Fruit fly (Drosophila melanogaster): Measurements from ENCODE around the gene MtnC.
A peak's percentile ranks its signal among the peaks of the same experiment; 100 is the strongest.

Gene MtnC

DNA sequence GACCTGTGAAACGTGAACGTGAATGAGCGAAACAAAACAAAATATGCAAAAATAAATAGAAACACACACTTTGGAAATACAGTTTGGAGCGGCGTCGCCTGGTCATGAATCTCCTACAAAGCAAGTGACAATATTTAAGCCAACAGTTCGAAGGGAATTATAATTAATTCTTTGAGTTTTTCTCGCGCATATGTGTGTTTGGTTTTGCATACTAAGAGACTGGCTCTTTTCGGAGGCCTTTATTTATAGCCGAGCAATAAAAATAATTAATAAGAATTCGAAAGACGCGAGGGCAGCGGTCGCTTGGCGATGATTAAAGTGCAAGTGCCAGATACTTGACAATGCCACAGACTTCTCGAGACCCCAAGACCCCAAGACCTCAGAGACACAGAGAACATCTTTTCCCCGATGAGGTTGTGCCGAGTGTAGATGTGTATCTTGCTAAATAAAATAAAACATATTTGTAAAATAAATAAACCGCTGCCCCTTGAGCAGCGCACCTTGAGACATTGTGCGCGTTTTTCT, 41.9 kb upstream of the MtnC start:
- TF ChIP-seq eg (GFP tag; IDR thresholded peaks at IDR 0.05) (no peak), svp (GFP tag) (peak; percentile 67)

DNA sequence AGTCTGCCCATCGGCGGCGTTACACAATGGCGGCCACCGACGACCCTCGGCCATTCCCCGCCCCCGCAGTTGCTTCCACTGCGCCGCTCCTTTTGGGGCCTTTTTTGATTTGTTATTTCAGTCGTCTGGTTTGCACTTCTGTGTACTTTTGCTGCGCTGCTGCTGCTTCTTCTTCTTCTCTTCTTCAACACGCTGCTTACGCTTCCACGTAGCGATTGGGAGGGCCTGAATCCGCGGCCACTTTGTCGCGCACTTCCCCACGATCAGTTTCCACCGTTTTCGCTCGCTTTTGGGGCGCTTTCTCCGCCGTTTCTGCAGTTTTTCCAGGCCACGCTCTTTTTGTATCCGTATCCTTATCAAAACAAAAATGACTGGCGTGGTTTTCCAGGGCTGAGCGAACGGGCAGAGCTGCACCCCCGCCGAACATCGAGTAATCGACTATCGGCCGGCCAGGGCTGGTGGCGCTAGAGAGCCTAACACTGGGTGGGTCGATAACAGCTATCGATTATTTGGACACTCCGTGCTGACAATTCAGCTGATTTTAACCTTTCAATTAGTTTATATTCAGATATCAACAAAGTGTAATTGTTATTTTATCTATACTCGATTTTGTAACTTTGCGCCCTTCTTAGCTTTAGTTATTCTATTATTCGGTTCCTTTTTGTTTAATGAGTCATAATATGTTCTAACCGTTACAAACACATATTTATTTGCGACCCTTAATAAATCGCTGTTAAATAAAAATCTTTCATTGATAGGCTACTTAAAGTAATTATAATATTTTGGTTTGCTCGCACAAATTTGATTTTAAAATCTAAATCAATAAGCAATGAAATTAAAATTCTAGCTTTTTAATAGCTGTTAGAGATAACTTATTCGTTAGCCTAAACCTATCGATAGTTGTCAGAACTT, 32.3 kb upstream of the MtnC start, which contains the start of the genes CG4360 and Sirt2:
CG4360 (minus strand) TSS at position 432 of the 912 bp plus-strand sequence.
Sirt2 (plus strand) TSS at position 894 of the 912 bp plus-strand sequence.
- no peak for TF ChIP-seq svp (GFP tag)
- TF ChIP-seq topi (GFP tag; optimal IDR thresholded peaks at IDR 0.05) = no peak
- TF ChIP-seq acj6 (GFP tag; optimal IDR thresholded peaks at IDR 0.05) = no peak
- no peak for TF ChIP-seq Blimp-1 (GFP tag; optimal IDR thresholded peaks at IDR 0.05)
- TF ChIP-seq fd59A (GFP tag; optimal IDR thresholded peaks at IDR 0.05) = no peak
- peak; percentile 34 for TF ChIP-seq lz (GFP tag; optimal IDR thresholded peaks at IDR 0.05)
- TF ChIP-seq Hr38 (GFP tag; optimal IDR thresholded peaks at IDR 0.05) = no peak
- TF ChIP-seq Hr39 (GFP tag; optimal IDR thresholded peaks at IDR 0.05) = peak; percentile 45
- no peak for TF ChIP-seq spab (GFP tag; optimal IDR thresholded peaks at IDR 0.05)
- no peak for TF ChIP-seq Ets96B (tag; optimal IDR thresholded peaks at IDR 0.05)
- peak; percentile 57 for TF ChIP-seq CG31627 (GFP tag; optimal IDR thresholded peaks at IDR 0.05)
- TF ChIP-seq CG6808 (GFP tag; optimal IDR thresholded peaks at IDR 0.05) = no peak
- TF ChIP-seq CG3032 (tag; optimal IDR thresholded peaks at IDR 0.05) = no peak
- TF ChIP-seq CG1621 (tag; optimal IDR thresholded peaks at IDR 0.05) = peak; percentile 69
- no peak for TF ChIP-seq CG15336 (GFP tag; IDR thresholded peaks at IDR 0.05)
- TF ChIP-seq CG7368 (GFP tag; optimal IDR thresholded peaks at IDR 0.05) = no peak
- TF ChIP-seq CG6792 (GFP tag; optimal IDR thresholded peaks at IDR 0.05) = peak; percentile 30
- no peak for TF ChIP-seq CG9139 (GFP tag; optimal IDR thresholded peaks at IDR 0.05)
- no peak for TF ChIP-seq Sox15 (GFP tag; optimal IDR thresholded peaks at IDR 0.05)
- TF ChIP-seq CG8632 (GFP tag; optimal IDR thresholded peaks at IDR 0.05) = peak; percentile 15
- TF ChIP-seq CG6854 (GFP tag; optimal IDR thresholded peaks at IDR 0.05) = peak; percentile 31
- peak; percentile 26; the same call in 1 of the 3 replicates for TF ChIP-seq CG6163 (GFP tag; IDR thresholded peaks at IDR 0.05)
- no peak for TF ChIP-seq fd85E (GFP tag; optimal IDR thresholded peaks at IDR 0.05)
- no peak for TF ChIP-seq net (GFP tag; optimal IDR thresholded peaks at IDR 0.05)
- no peak for TF ChIP-seq CG8119 (GFP tag; IDR thresholded peaks at IDR 0.05)
- TF ChIP-seq CG8319 (GFP tag; optimal IDR thresholded peaks at IDR 0.05) = no peak
- no peak for TF ChIP-seq CG16779 (tag; optimal IDR thresholded peaks at IDR 0.05)
- no peak for TF ChIP-seq vri (GFP tag; optimal IDR thresholded peaks at IDR 0.05)
- TF ChIP-seq Sox102F (GFP tag; optimal IDR thresholded peaks at IDR 0.05) = no peak
- no peak for TF ChIP-seq cyc (GFP tag; optimal IDR thresholded peaks at IDR 0.05)
- no peak for TF ChIP-seq CG6276 (GFP tag; optimal IDR thresholded peaks at IDR 0.05)
- TF ChIP-seq achi (GFP tag; optimal IDR thresholded peaks at IDR 0.05) = peak; percentile 16
- TF ChIP-seq CG34406 (GFP tag; optimal IDR thresholded peaks at IDR 0.05) = no peak
- peak; percentile 44 for TF ChIP-seq Hr4 (GFP tag; optimal IDR thresholded peaks at IDR 0.05)
- peak; percentile 34 for TF ChIP-seq Sox14 (GFP tag; optimal IDR thresholded peaks at IDR 0.05)
- TF ChIP-seq eg (GFP tag; IDR thresholded peaks at IDR 0.05) = peak; percentile 43; the same call in 2 of the 3 replicates
- no peak for TF ChIP-seq Gug (GFP tag; IDR thresholded peaks at IDR 0.05)
- TF ChIP-seq CG32006 (GFP tag; optimal IDR thresholded peaks at IDR 0.05) = no peak
- no peak for TF ChIP-seq Ets21C (GFP tag; optimal IDR thresholded peaks at IDR 0.05)
- peak; percentile 12 for TF ChIP-seq CG11902 (GFP tag; optimal IDR thresholded peaks at IDR 0.05)
- no peak for TF ChIP-seq CG10669 (GFP tag; optimal IDR thresholded peaks at IDR 0.05)
- no peak for TF ChIP-seq Lpt (GFP tag; optimal IDR thresholded peaks at IDR 0.05)
- TF ChIP-seq OdsH (GFP tag; optimal IDR thresholded peaks at IDR 0.05) = no peak
- no peak for TF ChIP-seq Smox (GFP tag; optimal IDR thresholded peaks at IDR 0.05)
- no peak for TF ChIP-seq ss (GFP tag; optimal IDR thresholded peaks at IDR 0.05)
- TF ChIP-seq CG10631 (GFP tag; optimal IDR thresholded peaks at IDR 0.05) = no peak
- no peak for TF ChIP-seq salr (GFP tag; optimal IDR thresholded peaks at IDR 0.05)
- TF ChIP-seq Eip75B (GFP tag; optimal IDR thresholded peaks at IDR 0.05) = no peak
